Fruit fly (Drosophila melanogaster): ENCODE measurements around the gene Abp1.

Gene Abp1

DNA sequence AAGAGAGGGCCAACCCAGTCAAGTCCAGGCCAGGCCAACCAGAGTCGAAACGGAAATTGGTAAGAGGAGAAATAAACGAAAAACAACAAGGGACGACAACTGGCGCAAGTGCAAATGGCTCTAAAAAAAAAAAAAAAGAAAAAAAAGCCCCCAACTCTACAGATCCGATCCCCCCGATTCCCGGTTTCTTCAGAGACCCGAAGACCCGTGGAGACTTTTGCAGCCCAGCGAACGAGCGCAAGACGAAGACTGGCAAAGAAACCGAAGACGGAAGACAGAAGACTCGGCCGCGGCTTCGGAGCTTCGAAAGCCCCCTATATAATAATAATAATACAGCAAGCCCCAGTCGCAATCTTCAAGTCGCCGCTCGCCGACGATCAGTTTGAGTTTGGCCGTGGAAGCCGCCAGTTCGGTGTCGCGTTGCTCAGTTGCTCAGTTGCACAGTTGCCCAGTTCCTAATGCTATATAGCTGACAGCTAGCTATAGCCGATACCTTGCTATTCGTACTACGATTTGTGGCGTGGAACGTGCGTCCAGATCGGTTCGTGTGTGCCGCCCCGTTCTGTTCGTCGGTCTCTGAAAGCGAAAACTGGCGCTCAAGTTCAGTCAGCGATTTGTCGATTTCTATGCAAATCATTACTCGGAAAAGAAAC, 8.4 kb upstream of the Abp1 start (continued):
- TF ChIP-seq CG3032 (tag; optimal IDR thresholded peaks at IDR 0.05) (no peak), dac (GFP tag; optimal IDR thresholded peaks at IDR 0.05) (no peak), acj6 (GFP tag; optimal IDR thresholded peaks at IDR 0.05) (peak; percentile 9), pdm3 (GFP tag; optimal IDR thresholded peaks at IDR 0.05) (peak; percentile 39), CG8632 (GFP tag; optimal IDR thresholded peaks at IDR 0.05) (peak; percentile 63), Hr39 (GFP tag; optimal IDR thresholded peaks at IDR 0.05) (no peak), Gug (GFP tag; IDR thresholded peaks at IDR 0.05) (no peak), CG11902 (GFP tag; optimal IDR thresholded peaks at IDR 0.05) (no peak), OdsH (GFP tag; optimal IDR thresholded peaks at IDR 0.05) (peak; percentile 42), ss (GFP tag; optimal IDR thresholded peaks at IDR 0.05) (peak; percentile 88 to 89), Smox (GFP tag; optimal IDR thresholded peaks at IDR 0.05) (no peak), CG10631 (GFP tag; optimal IDR thresholded peaks at IDR 0.05) (no peak), salr (GFP tag; optimal IDR thresholded peaks at IDR 0.05) (peak in 1 of 2 experiments; percentile 14), achi (GFP tag; optimal IDR thresholded peaks at IDR 0.05) (peak; percentile 33), Eip93F (GFP tag; optimal IDR thresholded peaks at IDR 0.05) (peak; percentile 56), CG6854 (GFP tag; optimal IDR thresholded peaks at IDR 0.05) (peak; percentile 62), CG31627 (GFP tag; optimal IDR thresholded peaks at IDR 0.05) (no peak), Ets21C (GFP tag; optimal IDR thresholded peaks at IDR 0.05) (no peak), Lpt (GFP tag; optimal IDR thresholded peaks at IDR 0.05) (peak; percentile 55), CG8119 (GFP tag; IDR thresholded peaks at IDR 0.05) (peak; percentile 62; the same call in 2 of the 3 replicates), CG34406 (GFP tag; optimal IDR thresholded peaks at IDR 0.05) (peak; percentile 68), CG15336 (GFP tag; IDR thresholded peaks at IDR 0.05) (peak; percentile 67), Hr4 (GFP tag; optimal IDR thresholded peaks at IDR 0.05) (no peak), Eip78C (GFP tag) (peak; percentile 88), CG6792 (GFP tag; optimal IDR thresholded peaks at IDR 0.05) (peak; percentile 44), CG3919 (GFP tag; optimal IDR thresholded peaks at IDR 0.05) (peak; percentile 59)

DNA sequence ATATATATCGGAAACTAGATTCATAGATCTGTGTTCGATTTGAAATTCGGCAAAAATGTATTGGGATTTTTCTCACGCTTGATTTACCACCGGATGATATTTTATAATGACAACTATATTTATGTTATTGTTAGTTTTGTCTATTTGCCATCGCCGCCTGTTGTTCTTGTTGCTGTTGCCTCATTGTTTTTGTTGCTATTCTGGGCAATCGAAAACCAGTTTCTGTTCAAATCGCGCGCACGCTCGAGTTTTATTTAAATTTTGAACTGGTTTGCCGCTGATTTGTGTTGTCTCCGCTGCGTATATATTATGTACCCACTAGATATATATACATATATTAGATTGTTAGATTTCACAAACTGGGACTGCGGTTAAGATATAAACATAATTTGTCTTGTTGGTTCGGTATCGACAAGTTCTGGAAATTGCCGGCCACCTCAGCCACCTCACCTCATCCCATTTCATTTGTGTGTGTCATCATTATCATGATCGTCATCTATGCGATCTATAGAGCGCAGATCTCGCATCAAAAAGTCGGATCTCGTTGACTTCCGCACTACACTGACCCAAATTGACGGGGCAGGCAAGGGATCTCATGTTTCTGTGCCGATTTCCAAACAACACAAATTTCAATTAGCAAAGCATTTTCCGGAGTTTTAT, 4.7 kb upstream of the Abp1 start:
- TF ChIP-seq fkh (GFP tag; optimal IDR thresholded peaks at IDR 0.05) (peak; percentile 25), vri (GFP tag; optimal IDR thresholded peaks at IDR 0.05) (no peak), CG11902 (GFP tag; optimal IDR thresholded peaks at IDR 0.05) (no peak), Eip78C (GFP tag) (peak; percentile 26), CG10631 (GFP tag; optimal IDR thresholded peaks at IDR 0.05) (no peak)

DNA sequence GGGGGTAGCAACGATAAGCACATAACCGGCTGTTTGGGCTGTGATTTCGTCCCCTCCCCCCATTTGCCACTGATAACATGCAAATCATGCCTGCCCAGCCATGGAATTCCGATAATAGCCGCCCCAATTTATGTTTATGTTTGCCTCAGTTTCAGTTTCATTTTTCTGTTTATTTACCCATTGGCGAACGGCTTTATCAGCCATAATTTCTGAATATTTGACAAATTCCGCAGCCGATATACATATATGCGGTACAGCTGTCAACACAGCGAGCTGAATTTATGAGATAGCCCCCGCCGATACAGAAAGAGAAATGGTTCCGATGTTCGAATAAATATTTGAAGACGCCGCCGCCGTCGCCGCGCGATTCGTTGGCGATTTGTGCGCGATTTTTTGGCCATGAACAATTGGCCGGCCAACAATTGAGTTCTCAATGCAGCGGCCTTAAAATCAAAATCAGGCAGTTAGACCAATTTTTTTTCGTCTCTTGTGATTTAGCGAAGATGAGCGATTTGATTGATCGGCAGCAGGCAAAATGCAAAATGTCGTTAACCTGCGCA, 3.2 kb upstream of the Abp1 start:
- TF ChIP-seq dac (GFP tag; optimal IDR thresholded peaks at IDR 0.05) (no peak), Hr38 (GFP tag; optimal IDR thresholded peaks at IDR 0.05) (no peak), fkh (GFP tag; optimal IDR thresholded peaks at IDR 0.05) (peak; percentile 63)

- TF ChIP-seq CG8319 (GFP tag; optimal IDR thresholded peaks at IDR 0.05) (peak; percentile 26), spab (GFP tag; optimal IDR thresholded peaks at IDR 0.05) (peak; percentile 38), pdm3 (GFP tag; optimal IDR thresholded peaks at IDR 0.05) (peak; percentile 3), CG6808 (GFP tag; optimal IDR thresholded peaks at IDR 0.05) (peak; percentile 13), acj6 (GFP tag; optimal IDR thresholded peaks at IDR 0.05) (peak; percentile 34), eg (GFP tag; IDR thresholded peaks at IDR 0.05) (peak; percentile 16; the same call in 1 of the 3 replicates), dac (GFP tag; optimal IDR thresholded peaks at IDR 0.05) (no peak), vri (GFP tag; optimal IDR thresholded peaks at IDR 0.05) (no peak), lz (GFP tag; optimal IDR thresholded peaks at IDR 0.05) (peak; percentile 50), CG7368 (GFP tag; optimal IDR thresholded peaks at IDR 0.05) (peak; percentile 45), CG11762 (GFP tag; optimal IDR thresholded peaks at IDR 0.05; ENCODE audit: insufficient read depth) (no peak), CG31627 (GFP tag; optimal IDR thresholded peaks at IDR 0.05) (peak; percentile 57), Eip93F (GFP tag; optimal IDR thresholded peaks at IDR 0.05) (no peak), CG6854 (GFP tag; optimal IDR thresholded peaks at IDR 0.05) (no peak), fd59A (GFP tag; optimal IDR thresholded peaks at IDR 0.05) (no peak), cyc (GFP tag; optimal IDR thresholded peaks at IDR 0.05) (peak; percentile 58), fd85E (GFP tag; optimal IDR thresholded peaks at IDR 0.05) (no peak), Blimp-1 (GFP tag; optimal IDR thresholded peaks at IDR 0.05) (no peak), CG9139 (GFP tag; optimal IDR thresholded peaks at IDR 0.05) (no peak), Smox (GFP tag; optimal IDR thresholded peaks at IDR 0.05) (peak; percentile 57), CG11902 (GFP tag; optimal IDR thresholded peaks at IDR 0.05) (no peak)
Measured at dm6 chr3L:13488129-13488876, 2.2 kb upstream of the Abp1 start.
